Worm (Caenorhabditis elegans): ENCODE results near the gene fipr-11.

DNA sequence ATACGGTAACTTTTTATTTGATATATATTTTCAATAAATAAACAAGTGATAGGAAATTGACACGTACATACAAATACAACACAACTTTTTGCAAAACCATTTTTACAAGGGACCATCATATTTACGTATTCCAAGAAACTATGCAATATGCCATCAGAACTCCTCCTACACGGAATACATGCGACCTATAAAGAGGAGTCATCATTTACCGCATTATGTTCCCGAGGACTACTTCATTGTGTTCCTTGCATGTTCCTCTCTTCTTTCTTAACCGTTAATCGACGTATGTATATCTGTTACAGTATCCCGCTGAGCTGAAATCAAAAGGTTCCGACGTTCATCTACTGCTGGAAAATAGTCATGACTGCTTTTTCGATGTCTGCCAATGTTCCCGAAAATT lies 12.4 kb upstream of the fipr-11 start, which contains the start of gene C50H2.5:
- TF ChIP-seq ztf-11 (tag; optimal IDR thresholded peaks at IDR 0.05) (no peak), nhr-76 (tag; optimal IDR thresholded peaks at IDR 0.05) (no peak), pha-4 (tag; optimal IDR thresholded peaks at IDR 0.05) (no peak), nhr-25 (tag; optimal IDR thresholded peaks at IDR 0.05) (no peak), tbx-2 (tag; optimal IDR thresholded peaks at IDR 0.05) (no peak), aly-2 (tag; optimal IDR thresholded peaks at IDR 0.05) (no peak), elt-2 (tag; optimal IDR thresholded peaks at IDR 0.05) (no peak), zag-1 (tag; optimal IDR thresholded peaks at IDR 0.05) (no peak), nfya-1 (tag; optimal IDR thresholded peaks at IDR 0.05; ENCODE audit: insufficient read depth) (no peak), elt-3 (tag; optimal IDR thresholded peaks at IDR 0.05) (no peak), nhr-12 (tag; optimal IDR thresholded peaks at IDR 0.05) (no peak), daf-12 (tag; optimal IDR thresholded peaks at IDR 0.05) (no peak)

Data from whole organism, L3 larva.